Fruit fly (Drosophila melanogaster) whole organism, embryonic: ENCODE results near the gene abo.

Experiments
- Asciz ChIP-seq: fragments of 200-800 bp; sonication (Bioruptor generic); optimal IDR thresholded peaks from 2 replicates; lab custom pipeline; 2017; ENCODE audit warnings: missing biosample characterization, mild to moderate bottlenecking, missing genetic modification characterization, missing genetic modification reagents
- BEAF-32 ChIP-seq: fragments of 200-800 bp; sonication (Bioruptor generic); optimal IDR thresholded peaks from 3 replicates; lab custom pipeline; 2017; ENCODE audit warnings: missing biosample characterization, missing genetic modification characterization, mild to moderate bottlenecking, moderate library complexity, missing genetic modification reagents
- Blimp-1 ChIP-seq: fragments of 200-800 bp; sonication (Bioruptor generic); optimal IDR thresholded peaks from 3 replicates; lab custom pipeline; 2018; ENCODE audit warnings: missing biosample characterization, missing genetic modification characterization, mild to moderate bottlenecking, moderate library complexity, missing genetic modification reagents
- BtbVII ChIP-seq: fragments of 200-800 bp; sonication (Bioruptor generic); optimal IDR thresholded peaks from 3 replicates; lab custom pipeline; 2017; ENCODE audit warnings: missing biosample characterization, mild to moderate bottlenecking, missing genetic modification characterization
- CG10267 ChIP-seq: fragments of 200-800 bp; sonication (Bioruptor generic); optimal IDR thresholded peaks from 2 replicates; lab custom pipeline; 2018; ENCODE audit warnings: missing biosample characterization, mild to moderate bottlenecking, missing genetic modification characterization, moderate library complexity
- CG12219 ChIP-seq: fragments of 200-800 bp; sonication (Bioruptor generic); optimal IDR thresholded peaks from 3 replicates; lab custom pipeline; 2018; ENCODE audit warnings: missing biosample characterization, mild to moderate bottlenecking, missing genetic modification characterization
- CG13123 ChIP-seq: fragments of 200-800 bp; sonication (Bioruptor generic); optimal IDR thresholded peaks from 2 replicates; lab custom pipeline; 2016; ENCODE audit warnings: missing biosample characterization, missing genetic modification characterization
- CG13775 ChIP-seq: fragments of 200-800 bp; sonication (Bioruptor generic); optimal IDR thresholded peaks from 3 replicates; lab custom pipeline; 2017; ENCODE audit warnings: missing biosample characterization, mild to moderate bottlenecking, missing genetic modification characterization
- CG14710 ChIP-seq: fragments of 200-800 bp; sonication (Bioruptor generic); optimal IDR thresholded peaks from 3 replicates; lab custom pipeline; 2019; ENCODE audit warnings: missing biosample characterization, mild to moderate bottlenecking, missing genetic modification characterization, moderate library complexity
- CG17829 ChIP-seq: fragments of 200-800 bp; optimal IDR thresholded peaks from 2 replicates; lab custom pipeline; 2019; ENCODE audit warnings: missing biosample characterization, mild to moderate bottlenecking, missing genetic modification characterization, moderate library complexity
- CG18262 ChIP-seq: fragments of 200-800 bp; optimal IDR thresholded peaks from 3 replicates; lab custom pipeline; 2019; ENCODE audit warnings: missing biosample characterization, mild to moderate bottlenecking, missing genetic modification characterization, moderate library complexity
- CG2678 ChIP-seq: fragments of 200-800 bp; sonication (Bioruptor generic); optimal IDR thresholded peaks from 3 replicates; lab custom pipeline; 2019; ENCODE audit warnings: missing biosample characterization, mild to moderate bottlenecking, missing genetic modification characterization, moderate library complexity
- CG2712 ChIP-seq: fragments of 200-800 bp; optimal IDR thresholded peaks from 3 replicates; lab custom pipeline; 2019; ENCODE audit warnings: missing biosample characterization, mild to moderate bottlenecking, missing genetic modification characterization, moderate library complexity
- CG30020 ChIP-seq: fragments of 200-800 bp; optimal IDR thresholded peaks from 2 replicates; lab custom pipeline; 2019; ENCODE audit warnings: missing biosample characterization, mild to moderate bottlenecking, missing genetic modification characterization, moderate library complexity
- CG7786 ChIP-seq: fragments of 200-800 bp; sonication (Bioruptor generic); optimal IDR thresholded peaks from 2 replicates; lab custom pipeline; 2016; ENCODE audit warnings: missing biosample characterization, missing genetic modification characterization
- CG8388 ChIP-seq: fragments of 200-800 bp; sonication (Bioruptor generic); optimal IDR thresholded peaks from 2 replicates; lab custom pipeline; 2019; ENCODE audit warnings: missing biosample characterization, mild to moderate bottlenecking, missing genetic modification characterization, moderate library complexity
- CG8944 ChIP-seq: fragments of 200-800 bp; sonication (Bioruptor generic); optimal IDR thresholded peaks from 3 replicates; lab custom pipeline; 2016; ENCODE audit warnings: missing biosample characterization, missing genetic modification characterization
- CG9797 ChIP-seq: fragments of 200-800 bp; sonication (Bioruptor generic); optimal IDR thresholded peaks from 3 replicates; lab custom pipeline; 2018; ENCODE audit warnings: missing biosample characterization, mild to moderate bottlenecking, missing genetic modification characterization
- CG9817 ChIP-seq: fragments of 200-800 bp; sonication (Bioruptor generic); optimal IDR thresholded peaks from 2 replicates; lab custom pipeline; 2018; ENCODE audit warnings: missing biosample characterization, mild to moderate bottlenecking, missing genetic modification characterization, moderate library complexity
- CG9932 ChIP-seq: fragments of 200-800 bp; sonication (Bioruptor generic); IDR thresholded peaks from 2 replicates; pipeline ENCODE4 v1.3.6; 2022; ENCODE audit warnings: missing biosample characterization, missing genetic modification characterization
- Dbx ChIP-seq: fragments of 200-800 bp; sonication (Bioruptor generic); IDR thresholded peaks from 3 replicates; pipeline ENCODE4 v1.3.6; 2022; ENCODE audit warnings: missing biosample characterization, missing genetic modification characterization
- Dek ChIP-seq: fragments of 200-800 bp; sonication (Bioruptor generic); optimal IDR thresholded peaks from 3 replicates; lab custom pipeline; 2019; ENCODE audit warnings: missing biosample characterization, mild to moderate bottlenecking, missing genetic modification characterization, moderate library complexity
- Elba2 ChIP-seq: fragments of 200-800 bp; sonication (Bioruptor generic); optimal IDR thresholded peaks from 3 replicates; lab custom pipeline; 2016; ENCODE audit warnings: missing biosample characterization, missing genetic modification characterization
- H15 ChIP-seq: fragments of 200-800 bp; sonication (Bioruptor generic); IDR thresholded peaks from 3 replicates; pipeline ENCODE4 v1.3.6; 2022; ENCODE audit warnings: missing biosample characterization, missing genetic modification characterization
- HLHmδ ChIP-seq: fragments of 200-800 bp; sonication (Bioruptor generic); optimal IDR thresholded peaks from 2 replicates; lab custom pipeline; 2018; ENCODE audit warnings: missing biosample characterization, mild to moderate bottlenecking, missing genetic modification characterization, moderate library complexity
- MBD-R2 ChIP-seq: fragments of 200-800 bp; sonication (Bioruptor generic); IDR thresholded peaks from 2 replicates; pipeline ENCODE4 v1.3.6; 2022; ENCODE audit warnings: missing biosample characterization, missing genetic modification characterization
- MESR4 ChIP-seq: fragments of 200-800 bp; sonication (Bioruptor generic); optimal IDR thresholded peaks from 2 replicates; lab custom pipeline; 2018; ENCODE audit warnings: missing biosample characterization, mild to moderate bottlenecking, missing genetic modification characterization, moderate library complexity
- MTF-1 ChIP-seq: fragments of 200-800 bp; sonication (Bioruptor generic); optimal IDR thresholded peaks from 2 replicates; lab custom pipeline; 2018; ENCODE audit warnings: missing biosample characterization, mild to moderate bottlenecking, missing genetic modification characterization, borderline replicate concordance
- Myb ChIP-seq: fragments of 200-800 bp; sonication (Bioruptor generic); optimal IDR thresholded peaks from 2 replicates; lab custom pipeline; 2016; ENCODE audit warnings: missing biosample characterization, missing genetic modification characterization
- Neu2 ChIP-seq: fragments of 200-800 bp; sonication (Bioruptor generic); optimal IDR thresholded peaks from 3 replicates; lab custom pipeline; 2016; ENCODE audit warnings: missing biosample characterization, missing genetic modification characterization, borderline replicate concordance
- Pdp1 ChIP-seq, 2 experiments: fragments of 200-800 bp; sonication (Bioruptor generic); optimal IDR thresholded peaks; 3 replicates each; lab custom pipeline; 2016; ENCODE audit warnings: missing biosample characterization in 2 of 2, missing genetic modification characterization in 2 of 2, mild to moderate bottlenecking in 1 of 2, moderate library complexity in 1 of 2
- Rx ChIP-seq: fragments of 200-800 bp; sonication (Bioruptor generic); IDR thresholded peaks from 2 replicates; pipeline ENCODE4 v1.3.6; 2022; ENCODE audit warnings: missing biosample characterization, missing genetic modification characterization
- Sin3A ChIP-seq: fragments of >200 bp; optimal IDR thresholded peaks from 2 replicates; lab custom pipeline; 2018
- YL-1 ChIP-seq: fragments of 200-800 bp; sonication (Bioruptor generic); optimal IDR thresholded peaks from 3 replicates; lab custom pipeline; 2017; ENCODE audit warnings: missing biosample characterization, mild to moderate bottlenecking, missing genetic modification characterization
- cg ChIP-seq: fragments of 200-800 bp; sonication (Bioruptor generic); optimal IDR thresholded peaks from 3 replicates; lab custom pipeline; 2019; ENCODE audit warnings: missing biosample characterization, mild to moderate bottlenecking, missing genetic modification characterization, moderate library complexity
- crol ChIP-seq: fragments of 200-800 bp; sonication (Bioruptor generic); IDR thresholded peaks from 2 replicates; pipeline ENCODE4 v1.3.6; 2022; ENCODE audit warnings: missing biosample characterization, missing genetic modification characterization
- cwo ChIP-seq: fragments of 200-800 bp; sonication (Bioruptor generic); optimal IDR thresholded peaks from 3 replicates; lab custom pipeline; 2017; ENCODE audit warnings: missing biosample characterization, missing genetic modification characterization, mild to moderate bottlenecking, moderate library complexity, missing genetic modification reagents
- fd96Cb ChIP-seq: fragments of 200-800 bp; sonication (Bioruptor generic); optimal IDR thresholded peaks from 2 replicates; lab custom pipeline; 2018; ENCODE audit warnings: missing biosample characterization, mild to moderate bottlenecking, missing genetic modification characterization, moderate library complexity
- ftz-f1 ChIP-seq: fragments of 200-800 bp; sonication (Bioruptor generic); optimal IDR thresholded peaks from 2 replicates; lab custom pipeline; 2016; ENCODE audit warnings: missing biosample characterization, missing genetic modification characterization
- inv ChIP-seq: fragments of 200-800 bp; sonication (Bioruptor generic); IDR thresholded peaks from 2 replicates; pipeline ENCODE4 v1.3.6; 2022; ENCODE audit warnings: missing biosample characterization, missing genetic modification characterization; ENCODE audit not compliant: partially characterized antibody
- nmo ChIP-seq: fragments of 200-800 bp; sonication (Bioruptor generic); optimal IDR thresholded peaks from 2 replicates; lab custom pipeline; 2018; ENCODE audit warnings: missing biosample characterization, mild to moderate bottlenecking, missing genetic modification characterization, moderate library complexity
- onecut ChIP-seq: fragments of 200-800 bp; sonication (Bioruptor generic); IDR thresholded peaks from 2 replicates; pipeline ENCODE4 v1.3.6; 2022; ENCODE audit warnings: missing biosample characterization, missing genetic modification characterization
- p53 ChIP-seq: fragments of 200-800 bp; sonication (Bioruptor generic); optimal IDR thresholded peaks from 2 replicates; lab custom pipeline; 2016; ENCODE audit warnings: missing biosample characterization, missing genetic modification characterization
- prd ChIP-seq, 3 experiments: fragments of >200 bp in 2 of 3; fragments of 200-800 bp in 1 of 3; sonication (Bioruptor generic) in 1 of 3; optimal IDR thresholded peaks in 2 of 3; IDR thresholded peaks in 1 of 3; 2 replicates in 2 of 3; 3 replicates in 1 of 3; pipeline versions ENCODE4 v1.3.6 to Lab custom; 2017 to 2022; ENCODE audit warnings: missing biosample characterization in 1 of 3, missing genetic modification characterization in 1 of 3
- pzg ChIP-seq: fragments of 200-800 bp; sonication (Bioruptor generic); optimal IDR thresholded peaks from 3 replicates; lab custom pipeline; 2018; ENCODE audit warnings: missing biosample characterization, mild to moderate bottlenecking, missing genetic modification characterization, moderate library complexity
- trem ChIP-seq: fragments of 200-800 bp; optimal IDR thresholded peaks from 3 replicates; lab custom pipeline; 2019; ENCODE audit warnings: missing biosample characterization, mild to moderate bottlenecking, missing genetic modification characterization, moderate library complexity
- vnd ChIP-seq: fragments of 200-800 bp; sonication (Bioruptor generic); IDR thresholded peaks from 3 replicates; pipeline ENCODE4 v1.3.6; 2022; ENCODE audit warnings: missing biosample characterization, missing genetic modification characterization; ENCODE audit not compliant: partially characterized antibody
- wor ChIP-seq: fragments of 200-800 bp; sonication (Bioruptor generic); IDR thresholded peaks from 2 replicates; pipeline ENCODE4 v1.3.6; 2022; ENCODE audit warnings: missing biosample characterization, missing genetic modification characterization

abo gene

dm6 chr2L:10976046-10976863 lies 1.2 kb upstream of the abo start, which contains the start of the genes ATPsynG and SCAR (continued):
- no peak for TF ChIP-seq CG2678 (tag; lab: Kevin White, UChicago)
- no peak for TF ChIP-seq wor (GFP tag; lab: Robert Waterston, UW)
- peak; percentile 52 for TF ChIP-seq CG9797 (GFP tag; lab: Kevin White, UChicago)
- peak; percentile 47 for TF ChIP-seq CG14710
- no peak for TF ChIP-seq inv (GFP tag; lab: Robert Waterston, UW)
- TF ChIP-seq CG12219 (GFP tag; lab: Kevin White, UChicago): no peak
- TF ChIP-seq trem (tag; lab: Kevin White, UChicago): peak; percentile 30
- TF ChIP-seq CG9817 (tag; lab: Kevin White, UChicago): no peak
- TF ChIP-seq H15: no peak
- peak; percentile 11 for TF ChIP-seq Myb
- no peak for TF ChIP-seq p53 (GFP tag; lab: Kevin White, UChicago)
- TF ChIP-seq CG10267 (tag; lab: Kevin White, UChicago): no peak
- TF ChIP-seq CG7786 (GFP tag; lab: Kevin White, UChicago): no peak
- peak; percentile 58 for TF ChIP-seq CG30020 (tag; lab: Kevin White, UChicago)
- no peak for TF ChIP-seq Dek (tag; lab: Kevin White, UChicago)
- TF ChIP-seq CG18262: peak; percentile 11
- TF ChIP-seq Sin3A (lab: Kevin White, UChicago): no peak
- TF ChIP-seq BtbVII: no peak
- TF ChIP-seq cwo (GFP tag; lab: Kevin White, UChicago): no peak
- TF ChIP-seq YL-1 (GFP tag; lab: Kevin White, UChicago): peak; percentile 79
- TF ChIP-seq ftz-f1 (GFP tag; lab: Kevin White, UChicago): peak; percentile 31
- peak; percentile 32 for TF ChIP-seq nmo (GFP tag; lab: Kevin White, UChicago)
- TF ChIP-seq CG8944: no peak
- no peak for TF ChIP-seq crol (GFP tag; lab: Robert Waterston, UW)
- TF ChIP-seq cg (GFP tag; lab: Kevin White, UChicago): no peak
- TF ChIP-seq Asciz (GFP tag; lab: Kevin White, UChicago): no peak
- peak in 1 of 2 experiments; percentile 98 for TF ChIP-seq Pdp1 (GFP tag; optimal IDR thresholded peaks at IDR 0.05; lab: Kevin White, UChicago)
- TF ChIP-seq prd (optimal IDR thresholded peaks at IDR 0.05; lab: Kevin White, UChicago): no peak
- no peak for TF ChIP-seq prd (GFP tag; IDR thresholded peaks at IDR 0.05; lab: Robert Waterston, UW)
- TF ChIP-seq CG9932 (GFP tag; lab: Robert Waterston, UW): no peak
- peak; percentile 21 for TF ChIP-seq CG13775 (GFP tag; lab: Kevin White, UChicago)
- TF ChIP-seq CG8388: peak; percentile 16
- TF ChIP-seq HLHmδ: no peak
- TF ChIP-seq CG2712 (tag; lab: Kevin White, UChicago): peak; percentile 32
- no peak for TF ChIP-seq MTF-1
- TF ChIP-seq MESR4 (GFP tag; lab: Kevin White, UChicago): peak; percentile 94
- peak; percentile 22 for TF ChIP-seq CG17829 (tag; lab: Kevin White, UChicago)
- peak; percentile 38 for TF ChIP-seq pzg (GFP tag; lab: Kevin White, UChicago)
- peak; percentile 46 for TF ChIP-seq MBD-R2
- peak; percentile 34; the same call in 1 of the 3 replicates for TF ChIP-seq Dbx (GFP tag; lab: Robert Waterston, UW)
- TF ChIP-seq Rx (GFP tag; lab: Robert Waterston, UW): no peak
- peak; percentile 50 for TF ChIP-seq Elba2 (GFP tag; lab: Kevin White, UChicago)
- TF ChIP-seq onecut: peak; percentile 95
- no peak for TF ChIP-seq Blimp-1 (GFP tag; lab: Kevin White, UChicago)
- no peak for TF ChIP-seq Neu2 (GFP tag; lab: Kevin White, UChicago)
- peak; percentile 14 for TF ChIP-seq BEAF-32 (GFP tag; lab: Kevin White, UChicago)
- TF ChIP-seq vnd (GFP tag; lab: Robert Waterston, UW): no peak
- TF ChIP-seq CG13123 (GFP tag; lab: Kevin White, UChicago): no peak
- TF ChIP-seq fd96Cb (tag; lab: Kevin White, UChicago): no peak
